Worm (Caenorhabditis elegans) whole organism, late embryonic: ENCODE data around the gene F28F9.3.

ENCODE experiments used
- C08G9.2 ChIP-seq: sonication (generic microtip); optimal IDR thresholded peaks from 2 replicates; lab custom pipeline; 2016; ENCODE audit warnings: mild to moderate bottlenecking, missing genetic modification characterization, moderate library complexity, missing compliant biosample characterization
- C38D4.7 ChIP-seq: fragments of 200-800 bp; sonication (Bioruptor generic); optimal IDR thresholded peaks from 2 replicates; lab custom pipeline; 2018; ENCODE audit warnings: mild to moderate bottlenecking, missing genetic modification characterization, moderate library complexity, missing compliant biosample characterization
- K02D7.2 ChIP-seq: sonication (generic microtip); optimal IDR thresholded peaks from 2 replicates; lab custom pipeline; 2017; ENCODE audit warnings: mild to moderate bottlenecking, missing genetic modification characterization, missing compliant biosample characterization
- K09A11.1 ChIP-seq: sonication (generic microtip); optimal IDR thresholded peaks from 2 replicates; lab custom pipeline; 2017; ENCODE audit warnings: antibody characterized with exemption, mild to moderate bottlenecking, missing genetic modification characterization, missing compliant biosample characterization; ENCODE audit not compliant: insufficient read depth
- T23F11.4 ChIP-seq: fragments of 200-800 bp; sonication (Bioruptor generic); optimal IDR thresholded peaks from 2 replicates; lab custom pipeline; 2018; ENCODE audit warnings: mild to moderate bottlenecking, missing genetic modification characterization, missing compliant biosample characterization
- ahr-1 ChIP-seq: sonication (generic microtip); optimal IDR thresholded peaks from 2 replicates; lab custom pipeline; 2016; ENCODE audit warnings: missing genetic modification characterization, missing compliant biosample characterization
- ceh-2 ChIP-seq: sonication (generic microtip); optimal IDR thresholded peaks from 2 replicates; lab custom pipeline; 2016; ENCODE audit warnings: missing genotype, missing genetic modification characterization, missing compliant biosample characterization
- ceh-30 ChIP-seq: fragments of 150-350 bp; optimal IDR thresholded peaks from 2 replicates; lab custom pipeline; 2014; ENCODE audit warnings: missing biosample characterization, missing genetic modification characterization
- ceh-31 ChIP-seq: sonication (generic microtip); optimal IDR thresholded peaks from 2 replicates; lab custom pipeline; 2016; ENCODE audit warnings: missing genetic modification characterization, missing compliant biosample characterization
- ceh-48 ChIP-seq: sonication (generic microtip); optimal IDR thresholded peaks from 2 replicates; lab custom pipeline; 2016; ENCODE audit warnings: missing genetic modification characterization, inconsistent platforms, missing compliant biosample characterization
- dmd-4 ChIP-seq: sonication (generic microtip); optimal IDR thresholded peaks from 2 replicates; lab custom pipeline; 2016; ENCODE audit warnings: borderline replicate concordance, missing genetic modification characterization, missing compliant biosample characterization
- elt-2 ChIP-seq: sonication (generic microtip); optimal IDR thresholded peaks from 2 replicates; lab custom pipeline; 2016; ENCODE audit warnings: missing genetic modification reagents, missing genetic modification characterization, missing compliant biosample characterization
- elt-4 ChIP-seq: sonication (generic microtip); optimal IDR thresholded peaks from 2 replicates; lab custom pipeline; 2016; ENCODE audit warnings: missing genetic modification characterization, missing compliant biosample characterization
- ets-4 ChIP-seq: sonication (generic microtip); optimal IDR thresholded peaks from 2 replicates; lab custom pipeline; 2016; ENCODE audit warnings: missing genetic modification characterization, missing compliant biosample characterization
- eyg-1 ChIP-seq: sonication (generic microtip); optimal IDR thresholded peaks from 2 replicates; lab custom pipeline; 2016; ENCODE audit warnings: missing genotype, missing genetic modification characterization, missing compliant biosample characterization
- fax-1 ChIP-seq: sonication (generic microtip); optimal IDR thresholded peaks from 2 replicates; lab custom pipeline; 2016; ENCODE audit warnings: missing genotype, missing genetic modification characterization, missing compliant biosample characterization
- gmeb-2 ChIP-seq: sonication (generic microtip); optimal IDR thresholded peaks from 2 replicates; lab custom pipeline; 2016; ENCODE audit warnings: missing genetic modification characterization, inconsistent platforms, missing compliant biosample characterization
- hlh-13 ChIP-seq: fragments of 200-800 bp; sonication (Bioruptor generic); optimal IDR thresholded peaks from 2 replicates; lab custom pipeline; 2018; ENCODE audit warnings: mild to moderate bottlenecking, missing genetic modification characterization, missing compliant biosample characterization
- hlh-15 ChIP-seq: sonication (generic microtip); optimal IDR thresholded peaks from 2 replicates; lab custom pipeline; 2016; ENCODE audit warnings: missing genetic modification characterization, missing compliant biosample characterization
- hlh-6 ChIP-seq: sonication (generic microtip); optimal IDR thresholded peaks from 2 replicates; lab custom pipeline; 2016; ENCODE audit warnings: missing genotype, missing genetic modification characterization, missing compliant biosample characterization
- lim-6 ChIP-seq: sonication (generic microtip); optimal IDR thresholded peaks from 2 replicates; lab custom pipeline; 2016; ENCODE audit warnings: missing genetic modification characterization, missing compliant biosample characterization
- nhr-11 ChIP-seq: fragments of 150-350 bp; optimal IDR thresholded peaks from 2 replicates; lab custom pipeline; 2014; ENCODE audit warnings: missing biosample characterization, missing genetic modification characterization
- npax-4 ChIP-seq: sonication (generic microtip); optimal IDR thresholded peaks from 2 replicates; lab custom pipeline; 2016; ENCODE audit warnings: missing genetic modification characterization, missing compliant biosample characterization
- pat-9 ChIP-seq: fragments of 200-800 bp; sonication (Bioruptor generic); optimal IDR thresholded peaks from 2 replicates; lab custom pipeline; 2018; ENCODE audit warnings: mild to moderate bottlenecking, missing genetic modification characterization, moderate library complexity, missing compliant biosample characterization
- pha-2 ChIP-seq: sonication (generic microtip); optimal IDR thresholded peaks from 2 replicates; lab custom pipeline; 2017; ENCODE audit warnings: mild to moderate bottlenecking, missing genetic modification characterization, missing compliant biosample characterization
- pha-4 ChIP-seq: fragments of 150-350 bp; optimal IDR thresholded peaks from 2 replicates; lab custom pipeline; 2018; ENCODE audit warnings: missing biosample characterization, missing genetic modification reagents, missing genetic modification characterization
- rnt-1 ChIP-seq: sonication (generic microtip); optimal IDR thresholded peaks from 2 replicates; lab custom pipeline; 2016; ENCODE audit warnings: missing genetic modification characterization, missing compliant biosample characterization
- sox-2 ChIP-seq: fragments of 200-800 bp; sonication (Bioruptor generic); IDR thresholded peaks from 2 replicates; pipeline ENCODE4 v1.3.6; 2022; ENCODE audit warnings: missing genetic modification reagents, missing genetic modification characterization, missing compliant biosample characterization
- sox-4 ChIP-seq: sonication (generic microtip); optimal IDR thresholded peaks from 2 replicates; lab custom pipeline; 2017; ENCODE audit warnings: mild to moderate bottlenecking, missing genetic modification characterization, inconsistent platforms, missing compliant biosample characterization
- tbx-2 ChIP-seq: sonication (generic microtip); optimal IDR thresholded peaks from 2 replicates; lab custom pipeline; 2016; ENCODE audit warnings: missing genetic modification characterization, missing compliant biosample characterization
- tbx-7 ChIP-seq: sonication (generic microtip); optimal IDR thresholded peaks from 2 replicates; lab custom pipeline; 2016; ENCODE audit warnings: missing genotype, missing genetic modification characterization, missing compliant biosample characterization
- ttx-3 ChIP-seq: sonication (generic microtip); optimal IDR thresholded peaks from 2 replicates; lab custom pipeline; 2016; ENCODE audit warnings: missing genetic modification reagents, missing genetic modification characterization, missing compliant biosample characterization
- unc-42 ChIP-seq: sonication (generic microtip); optimal IDR thresholded peaks from 2 replicates; lab custom pipeline; 2016; ENCODE audit warnings: missing genotype, missing genetic modification characterization, missing compliant biosample characterization
- unc-86 ChIP-seq: sonication (generic microtip); optimal IDR thresholded peaks from 2 replicates; lab custom pipeline; 2016; ENCODE audit warnings: missing genetic modification characterization, missing compliant biosample characterization
- ztf-16 ChIP-seq: sonication (generic microtip); optimal IDR thresholded peaks from 2 replicates; lab custom pipeline; 2017; ENCODE audit warnings: missing genetic modification characterization, missing compliant biosample characterization

The F28F9.3 gene

DNA sequence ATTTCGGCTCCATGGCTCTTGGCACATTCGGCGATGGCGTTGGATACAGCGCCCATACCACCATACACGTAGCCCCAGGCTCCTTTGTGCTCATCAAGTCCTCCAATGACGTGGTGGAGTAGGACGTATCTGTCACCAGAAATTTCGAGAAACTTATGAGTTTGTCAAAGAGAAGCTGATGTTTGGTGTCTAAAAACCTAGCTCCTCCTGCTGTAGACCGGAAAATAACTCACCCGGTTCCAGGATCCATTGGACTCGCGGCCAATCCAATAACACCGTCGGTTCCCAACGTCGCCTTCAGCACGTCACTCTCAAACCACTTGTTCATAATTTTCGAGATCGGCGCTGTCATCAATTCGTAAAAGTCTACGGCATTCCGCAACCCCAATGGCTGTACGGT, 50.3 kb downstream of the F28F9.3 start:
- TF ChIP-seq elt-2 (tag; lab: Kevin White, UChicago) (no peak), hlh-15 (no peak), pha-2 (tag; lab: Kevin White, UChicago) (no peak), sox-2 (no peak), elt-4 (tag; lab: Kevin White, UChicago) (no peak), rnt-1 (tag; lab: Kevin White, UChicago) (no peak), hlh-13 (GFP tag; lab: Kevin White, UChicago) (no peak), ztf-16 (tag; lab: Kevin White, UChicago) (no peak), eyg-1 (no peak), ttx-3 (no peak), sox-4 (tag; lab: Kevin White, UChicago) (no peak)

DNA sequence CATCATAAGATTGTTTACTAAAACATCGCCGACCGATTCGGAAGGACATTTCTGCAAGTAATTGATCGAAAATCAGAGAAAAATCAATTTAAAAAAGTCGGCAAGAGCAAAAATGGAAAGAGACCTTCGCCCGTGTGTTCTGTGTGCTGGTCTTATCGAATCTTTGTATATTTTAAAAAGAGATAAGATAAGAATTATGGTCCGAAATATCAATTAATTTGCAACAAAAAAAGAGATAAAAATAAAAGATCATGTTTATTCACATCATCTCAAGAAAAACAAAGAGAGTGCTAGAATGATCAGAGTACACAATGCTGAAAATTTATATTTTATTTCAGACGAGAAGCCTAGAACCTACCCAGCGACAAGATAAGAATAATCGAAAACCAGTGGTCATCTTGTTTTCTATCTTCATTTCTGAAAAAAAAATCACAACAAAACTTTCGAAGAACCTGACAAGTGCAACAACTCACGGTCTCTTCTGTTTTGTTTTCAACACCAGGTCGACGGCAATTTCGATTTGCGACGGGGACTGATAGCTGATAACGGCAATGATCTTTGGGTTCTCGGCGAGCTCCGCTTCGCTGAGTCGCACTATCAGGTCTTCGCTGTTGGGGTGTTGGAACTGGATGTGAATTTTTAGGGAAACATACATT, 51.7 kb downstream of the F28F9.3 start, which contains the start of gene F37C4.6:
TSS of gene F37C4.6 (minus strand) at position 51 of the 656 bp plus-strand sequence.
- TF ChIP-seq elt-2 (tag; lab: Kevin White, UChicago) (peak; percentile 71), ttx-3 (no peak), ahr-1 (tag; lab: Kevin White, UChicago) (no peak)

DNA sequence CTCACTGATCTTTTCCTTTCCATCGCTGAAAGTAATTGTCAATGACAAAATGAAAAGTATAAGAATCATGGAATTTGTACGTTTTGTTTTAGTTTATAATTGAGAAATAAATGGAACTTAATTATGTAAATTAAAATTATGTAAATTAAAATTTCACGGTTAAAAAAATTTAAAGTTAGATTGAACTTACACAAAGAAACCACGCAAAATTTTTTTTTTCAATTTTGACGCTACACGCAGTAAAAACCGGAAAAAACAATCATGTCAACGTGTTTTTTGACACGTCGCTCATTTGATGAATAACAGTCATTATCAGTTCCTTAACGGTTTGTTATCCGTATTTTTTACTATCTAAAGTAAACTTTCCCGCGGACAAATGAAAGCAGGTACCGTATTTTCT, 54.4 kb downstream of the F28F9.3 start, which contains the start of the genes F37C4.8 and oac-23:
TSS of gene F37C4.8 (minus strand) at position 101 of the 400 bp plus-strand sequence.
TSS of gene oac-23 (plus strand) at position 323 of the 400 bp plus-strand sequence.
- TF ChIP-seq nhr-11 (tag; lab: Kevin White, UChicago) (no peak), K02D7.2 (tag; lab: Kevin White, UChicago) (no peak), dmd-4 (tag; lab: Kevin White, UChicago) (no peak), ceh-48 (tag; lab: Kevin White, UChicago) (no peak), fax-1 (tag; lab: Kevin White, UChicago) (no peak), sox-4 (tag; lab: Kevin White, UChicago) (no peak), ets-4 (tag; lab: Kevin White, UChicago) (no peak), C08G9.2 (tag; lab: Kevin White, UChicago) (no peak), tbx-2 (tag; lab: Kevin White, UChicago) (no peak), gmeb-2 (tag; lab: Kevin White, UChicago) (no peak), hlh-6 (tag; lab: Kevin White, UChicago) (no peak), tbx-7 (tag; lab: Kevin White, UChicago) (no peak), eyg-1 (no peak), ceh-31 (tag; lab: Kevin White, UChicago) (no peak), K09A11.1 (no peak), unc-42 (tag; lab: Kevin White, UChicago) (no peak)
- TF ChIP-seq, all 69 proteins: peak for 0

DNA sequence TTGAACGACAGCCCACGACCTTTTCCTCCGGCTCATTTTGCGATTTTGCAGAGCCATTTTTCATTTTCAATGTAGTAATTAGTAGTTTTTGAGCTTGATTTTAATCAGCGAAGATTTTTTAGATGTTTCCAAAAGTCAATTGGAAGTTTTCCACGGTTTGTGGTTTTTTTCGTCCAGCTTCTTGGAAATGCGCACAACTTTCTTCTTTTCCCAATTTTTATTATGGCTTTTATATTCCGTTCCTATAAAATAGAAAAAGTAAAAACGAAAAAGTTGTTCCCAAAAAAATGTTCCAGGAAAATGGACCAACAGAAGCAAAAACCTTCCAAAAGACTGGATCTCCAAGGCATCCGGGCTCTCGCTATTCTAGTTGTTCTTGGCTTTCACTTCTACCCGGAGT, 58.7 kb downstream of the F28F9.3 start, which contains the start of gene oac-22:
TSS of gene oac-22 (plus strand) at position 301 of the 400 bp plus-strand sequence.
- no peak for TF ChIP-seq ceh-30 (tag; lab: Kevin White, UChicago)
- no peak for TF ChIP-seq nhr-11 (tag; lab: Kevin White, UChicago)
- TF ChIP-seq pha-4 = no peak
- no peak for TF ChIP-seq T23F11.4 (GFP tag; lab: Kevin White, UChicago)
- no peak for TF ChIP-seq pat-9 (tag; lab: Kevin White, UChicago)
- no peak for TF ChIP-seq hlh-6 (tag; lab: Kevin White, UChicago)
- TF ChIP-seq C08G9.2 (tag; lab: Kevin White, UChicago) = no peak
- TF ChIP-seq unc-86 (tag; lab: Kevin White, UChicago) = no peak
- TF ChIP-seq unc-42 (tag; lab: Kevin White, UChicago) = no peak
- no peak for TF ChIP-seq gmeb-2 (tag; lab: Kevin White, UChicago)
- no peak for TF ChIP-seq ceh-2 (tag; lab: Kevin White, UChicago)
- TF ChIP-seq lim-6 (tag; lab: Kevin White, UChicago) = no peak
- TF ChIP-seq npax-4 = no peak
- TF ChIP-seq pha-2 (tag; lab: Kevin White, UChicago) = no peak
- TF ChIP-seq C38D4.7 (GFP tag; lab: Kevin White, UChicago) = no peak
- no peak for TF ChIP-seq elt-4 (tag; lab: Kevin White, UChicago)
- TF ChIP-seq ceh-31 (tag; lab: Kevin White, UChicago) = no peak
- TF ChIP-seq, all 69 proteins: peak for 0
